Worm (Caenorhabditis elegans) whole organism, young adult: ENCODE measurements around the gene Y39B6A.10.

Experiments
- D2030.7 ChIP-seq: fragments of 200-800 bp; sonication (Bioruptor generic); IDR thresholded peaks from 2 replicates; pipeline ENCODE4 v1.3.6; 2022; ENCODE audit warnings: missing genetic modification reagents, missing genetic modification characterization, missing compliant biosample characterization
- F23B12.7 ChIP-seq: sonication (generic microtip); optimal IDR thresholded peaks from 2 replicates; lab custom pipeline; 2017; ENCODE audit warnings: missing genetic modification characterization, mild to moderate bottlenecking, missing compliant biosample characterization, antibody characterized with exemption, moderate library complexity; ENCODE audit not compliant: insufficient read depth
- F37B4.10 ChIP-seq: fragments of 200-800 bp; sonication (Bioruptor generic); IDR thresholded peaks from 2 replicates; pipeline ENCODE4 v1.3.6; 2022; ENCODE audit warnings: missing genetic modification characterization, missing compliant biosample characterization
- F49E8.2 ChIP-seq: sonication (generic microtip); optimal IDR thresholded peaks from 3 replicates; lab custom pipeline; 2017; ENCODE audit warnings: missing genetic modification characterization, mild to moderate bottlenecking, missing compliant biosample characterization, antibody characterized with exemption, moderate library complexity; ENCODE audit not compliant: insufficient read depth
- F52B5.7 ChIP-seq: sonication (generic microtip); optimal IDR thresholded peaks from 2 replicates; lab custom pipeline; 2016; ENCODE audit warnings: mild to moderate bottlenecking, missing genetic modification characterization, missing compliant biosample characterization
- F57C9.4 ChIP-seq: sonication (generic microtip); optimal IDR thresholded peaks from 2 replicates; lab custom pipeline; 2017; ENCODE audit warnings: mild to moderate bottlenecking, missing genetic modification characterization, missing compliant biosample characterization
- K11D2.4 ChIP-seq: fragments of 200-800 bp; sonication (Bioruptor generic); IDR thresholded peaks from 2 replicates; pipeline ENCODE4 v1.3.6; 2022; ENCODE audit warnings: missing genetic modification reagents, missing genetic modification characterization, missing compliant biosample characterization
- Y56A3A.18 ChIP-seq: fragments of 200-800 bp; sonication (Bioruptor generic); IDR thresholded peaks from 2 replicates; pipeline ENCODE4 v1.3.6; 2022; ENCODE audit warnings: missing genetic modification reagents, missing genetic modification characterization, missing compliant biosample characterization
- Y95B8A.8 ChIP-seq: fragments of 200-800 bp; sonication (Bioruptor generic); IDR thresholded peaks from 2 replicates; pipeline ENCODE4 v1.3.6; 2022; ENCODE audit warnings: missing genetic modification reagents, missing genetic modification characterization, missing compliant biosample characterization
- ZK185.1 ChIP-seq: sonication (generic microtip); optimal IDR thresholded peaks from 2 replicates; lab custom pipeline; 2016; ENCODE audit warnings: mild to moderate bottlenecking, missing genetic modification characterization, missing compliant biosample characterization; ENCODE audit not compliant: poor library complexity, severe bottlenecking
- attf-3 ChIP-seq: fragments of 200-800 bp; sonication (Bioruptor generic); conservative IDR thresholded peaks from 2 replicates; pipeline ENCODE4 v1.3.6; 2022; ENCODE audit warnings: missing genetic modification reagents, missing genetic modification characterization, missing compliant biosample characterization
- attf-6 ChIP-seq: fragments of 200-800 bp; sonication (Bioruptor generic); IDR thresholded peaks from 2 replicates; pipeline ENCODE4 v1.3.6; 2022; ENCODE audit warnings: missing genetic modification reagents, missing genetic modification characterization, missing compliant biosample characterization
- bed-1 ChIP-seq: fragments of 200-800 bp; sonication (Bioruptor generic); IDR thresholded peaks from 2 replicates; pipeline ENCODE4 v1.3.6; 2022; ENCODE audit warnings: missing genetic modification reagents, missing genetic modification characterization, missing compliant biosample characterization
- cebp-1 ChIP-seq, 2 experiments: fragments of 200-800 bp in 1 of 2; sonication (Bioruptor generic) in 1 of 2; sonication (generic microtip) in 1 of 2; IDR thresholded peaks in 1 of 2; optimal IDR thresholded peaks in 1 of 2; 2 replicates each; pipeline versions ENCODE4 v1.3.6 to Lab custom; 2017 to 2022; ENCODE audit warnings: missing compliant biosample characterization in 2 of 2, missing genetic modification characterization in 2 of 2, mild to moderate bottlenecking in 1 of 2, missing genetic modification reagents in 1 of 2, moderate library complexity in 1 of 2
- ceh-100 ChIP-seq: fragments of 200-800 bp; sonication (Bioruptor generic); IDR thresholded peaks from 2 replicates; pipeline ENCODE4 v1.3.6; 2022; ENCODE audit warnings: missing genetic modification reagents, missing genetic modification characterization, missing compliant biosample characterization
- ceh-27 ChIP-seq: fragments of 200-800 bp; sonication (Bioruptor generic); optimal IDR thresholded peaks from 2 replicates; lab custom pipeline; 2018; ENCODE audit warnings: mild to moderate bottlenecking, missing genetic modification characterization, moderate library complexity, missing compliant biosample characterization
- dox-1 ChIP-seq: fragments of 200-800 bp; sonication (Bioruptor generic); IDR thresholded peaks from 2 replicates; pipeline ENCODE4 v1.3.6; 2022; ENCODE audit warnings: missing genetic modification reagents, missing genetic modification characterization, missing compliant biosample characterization
- dpl-1 ChIP-seq: fragments of 150-350 bp; optimal IDR thresholded peaks from 2 replicates; lab custom pipeline; 2014; ENCODE audit warnings: missing biosample characterization, missing genetic modification reagents, missing genetic modification characterization
- efl-1 ChIP-seq: fragments of 150-350 bp; optimal IDR thresholded peaks from 2 replicates; lab custom pipeline; 2014; ENCODE audit warnings: missing biosample characterization, missing genetic modification reagents, missing genetic modification characterization
- ets-4 ChIP-seq: fragments of 200-800 bp; sonication (Bioruptor generic); optimal IDR thresholded peaks from 2 replicates; lab custom pipeline; 2018; ENCODE audit warnings: mild to moderate bottlenecking, missing genetic modification characterization, missing compliant biosample characterization
- him-1 ChIP-seq: sonication (generic microtip); optimal IDR thresholded peaks from 2 replicates; lab custom pipeline; 2016; ENCODE audit warnings: missing genotype, missing genetic modification reagents, missing genetic modification characterization, missing compliant biosample characterization
- hlh-12 ChIP-seq: sonication (generic microtip); optimal IDR thresholded peaks from 2 replicates; lab custom pipeline; 2016; ENCODE audit warnings: missing genetic modification characterization, missing compliant biosample characterization
- lin-26 ChIP-seq: fragments of 200-800 bp; sonication (Bioruptor generic); IDR thresholded peaks from 2 replicates; pipeline ENCODE4 v1.3.6; 2022; ENCODE audit warnings: missing genetic modification reagents, missing genetic modification characterization, missing compliant biosample characterization
- lin-35 ChIP-seq, 3 experiments: fragments of 150-350 bp in 2 of 3; sonication (generic microtip) in 1 of 3; optimal IDR thresholded peaks; 2 replicates each; lab custom pipeline; 2014 to 2018; ENCODE audit warnings: missing biosample characterization in 3 of 3, missing genetic modification characterization in 3 of 3, missing genetic modification reagents in 3 of 3
- lin-54 ChIP-seq: fragments of 200-800 bp; sonication (Bioruptor generic); optimal IDR thresholded peaks from 2 replicates; lab custom pipeline; 2018; ENCODE audit warnings: mild to moderate bottlenecking, missing genetic modification characterization, missing compliant biosample characterization
- lsl-1 ChIP-seq: fragments of 200-800 bp; sonication (Bioruptor generic); optimal IDR thresholded peaks from 2 replicates; lab custom pipeline; 2018; ENCODE audit warnings: mild to moderate bottlenecking, missing genetic modification characterization, moderate library complexity, missing compliant biosample characterization
- madf-10 ChIP-seq: sonication (generic microtip); optimal IDR thresholded peaks from 2 replicates; lab custom pipeline; 2016; ENCODE audit warnings: mild to moderate bottlenecking, missing genetic modification characterization, missing compliant biosample characterization
- madf-6 ChIP-seq: fragments of 200-800 bp; sonication (Bioruptor generic); IDR thresholded peaks from 2 replicates; pipeline ENCODE4 v1.3.6; 2022; ENCODE audit warnings: missing genetic modification reagents, missing genetic modification characterization, missing compliant biosample characterization
- madf-8 ChIP-seq: fragments of 200-800 bp; sonication (Bioruptor generic); conservative IDR thresholded peaks from 2 replicates; pipeline ENCODE4 v1.3.6; 2022; ENCODE audit warnings: missing genetic modification reagents, missing genetic modification characterization, missing compliant biosample characterization
- mcd-1 ChIP-seq: fragments of 200-800 bp; sonication (Bioruptor generic); IDR thresholded peaks from 2 replicates; pipeline ENCODE4 v1.3.6; 2022; ENCODE audit warnings: missing genetic modification reagents, missing genetic modification characterization, missing compliant biosample characterization
- mxl-1 ChIP-seq: sonication (generic microtip); optimal IDR thresholded peaks from 2 replicates; lab custom pipeline; 2016; ENCODE audit warnings: missing genetic modification characterization, missing compliant biosample characterization
- nfya-1 ChIP-seq: sonication (generic microtip); optimal IDR thresholded peaks from 2 replicates; lab custom pipeline; 2017; ENCODE audit warnings: antibody characterized with exemption, missing compliant biosample characterization, missing genetic modification characterization, borderline replicate concordance; ENCODE audit not compliant: insufficient read depth
- nhr-179 ChIP-seq: sonication (generic microtip); optimal IDR thresholded peaks from 2 replicates; lab custom pipeline; 2016; ENCODE audit warnings: mild to moderate bottlenecking, missing genetic modification characterization, missing compliant biosample characterization
- rcor-1 ChIP-seq: fragments of 200-800 bp; sonication (Bioruptor generic); IDR thresholded peaks from 2 replicates; pipeline ENCODE4 v1.3.6; 2022; ENCODE audit warnings: missing genetic modification reagents, missing genetic modification characterization, missing compliant biosample characterization
- rpc-1 ChIP-seq, 2 experiments: fragments of 150-350 bp in 1 of 2; sonication (generic microtip) in 1 of 2; optimal IDR thresholded peaks; 2 replicates each; lab custom pipeline; 2014 to 2018; ENCODE audit warnings: missing biosample characterization in 1 of 2, missing genetic modification characterization in 1 of 2, missing genetic modification reagents in 1 of 2, missing genotype in 1 of 2
- snpc-1.1 ChIP-seq: sonication (generic microtip); optimal IDR thresholded peaks from 2 replicates; lab custom pipeline; 2017; ENCODE audit warnings: missing genetic modification characterization, mild to moderate bottlenecking, missing compliant biosample characterization, antibody characterized with exemption, moderate library complexity, missing genotype, missing genetic modification reagents; ENCODE audit not compliant: insufficient read depth
- tlf-1 ChIP-seq: fragments of 200-800 bp; sonication (Bioruptor generic); optimal IDR thresholded peaks from 2 replicates; lab custom pipeline; 2018; ENCODE audit warnings: mild to moderate bottlenecking, missing genetic modification characterization, missing compliant biosample characterization
- xnd-1 ChIP-seq: sonication (generic microtip); optimal IDR thresholded peaks from 2 replicates; lab custom pipeline; 2016; ENCODE audit warnings: missing genotype, missing genetic modification reagents, missing genetic modification characterization, missing compliant biosample characterization
- zfh-2 ChIP-seq: fragments of 200-800 bp; sonication (Bioruptor generic); conservative IDR thresholded peaks from 2 replicates; pipeline ENCODE4 v1.3.6; 2022; ENCODE audit warnings: missing genetic modification reagents, missing genetic modification characterization, missing compliant biosample characterization
- ztf-18 ChIP-seq: sonication (generic microtip); optimal IDR thresholded peaks from 2 replicates; lab custom pipeline; 2016; ENCODE audit warnings: missing genotype, mild to moderate bottlenecking, missing genetic modification characterization, missing compliant biosample characterization
- ztf-6 ChIP-seq: fragments of 200-800 bp; sonication (Bioruptor generic); IDR thresholded peaks from 2 replicates; pipeline ENCODE4 v1.3.6; 2022; ENCODE audit warnings: missing genetic modification reagents, missing genetic modification characterization, missing compliant biosample characterization

The Y39B6A.10 gene

ce11 chrV:19125253-19125652, 8.2 kb downstream of the Y39B6A.10 start:
- TF ChIP-seq F37B4.10 (no peak), F57C9.4 (no peak), madf-10 (tag; lab: Kevin White, UChicago) (no peak), lsl-1 (GFP tag; lab: Kevin White, UChicago) (peak; percentile 76), madf-6 (peak; percentile 16; the same call in 1 of the 2 replicates), xnd-1 (tag; lab: Kevin White, UChicago) (peak; percentile 70), hlh-12 (no peak), madf-8 (GFP tag; lab: Robert Waterston, UW) (0 out of 2 replicates have a peak, but pooled peaks have one; percentile 13), rcor-1 (GFP tag; lab: Robert Waterston, UW) (no peak)

- TF ChIP-seq ztf-6 (no peak), snpc-1.1 (no peak), lin-26 (GFP tag; lab: Robert Waterston, UW) (no peak), bed-1 (no peak), ceh-100 (no peak), mxl-1 (tag; lab: Kevin White, UChicago) (no peak), ets-4 (GFP tag; lab: Kevin White, UChicago) (no peak), dox-1 (no peak), nhr-179 (tag; lab: Kevin White, UChicago) (no peak), lin-54 (no peak), attf-6 (no peak), nfya-1 (tag; lab: Kevin White, UChicago) (no peak), K11D2.4 (no peak), madf-8 (GFP tag; lab: Robert Waterston, UW) (no peak), cebp-1 (GFP tag; IDR thresholded peaks at IDR 0.05; lab: Robert Waterston, UW) (no peak), cebp-1 (tag; optimal IDR thresholded peaks at IDR 0.05; lab: Kevin White, UChicago) (no peak), ztf-18 (no peak), F49E8.2 (tag; lab: Kevin White, UChicago) (no peak), F23B12.7 (no peak), Y95B8A.8 (GFP tag; lab: Robert Waterston, UW) (no peak), F52B5.7 (no peak)
Observed at ce11 chrV:19124586-19124985, 8.8 kb downstream of the Y39B6A.10 start, which contains the start of gene bed-1. Gene bed-1, minus strand, starts transcription at chrV:19124922.

ce11 chrV:19120743-19121642, 12.4 kb downstream of the Y39B6A.10 start:
- TF ChIP-seq rcor-1 (GFP tag; lab: Robert Waterston, UW) (no peak), zfh-2 (GFP tag; lab: Robert Waterston, UW) (peak; percentile 74)

- no peak for TF ChIP-seq rpc-1 (optimal IDR thresholded peaks at IDR 0.05; lab: Kevin White, UChicago)
- no peak for TF ChIP-seq rpc-1 (tag; optimal IDR thresholded peaks at IDR 0.05; lab: Kevin White, UChicago)
- TF ChIP-seq lsl-1 (GFP tag; lab: Kevin White, UChicago) = peak; percentile 18
- no peak for TF ChIP-seq ztf-18
- TF ChIP-seq D2030.7 = peak; percentile 19; the same call in 1 of the 2 replicates
- no peak for TF ChIP-seq ceh-27
- no peak for TF ChIP-seq mcd-1 (GFP tag; lab: Robert Waterston, UW)
- no peak for TF ChIP-seq ZK185.1 (tag; lab: Kevin White, UChicago)
- no peak for TF ChIP-seq him-1 (tag; lab: Kevin White, UChicago)
- peak; percentile 30; the same call in 1 of the 2 replicates for TF ChIP-seq madf-6
- no peak for TF ChIP-seq ceh-100
- no peak for TF ChIP-seq tlf-1 (GFP tag; lab: Kevin White, UChicago)
- peak; percentile 63 for TF ChIP-seq lin-54
- peak; percentile 21 for TF ChIP-seq dpl-1 (GFP tag; lab: Kevin White, UChicago)
- peak in 1 of 3 experiments; percentile 56 for TF ChIP-seq lin-35 (GFP tag; optimal IDR thresholded peaks at IDR 0.05; lab: Kevin White, UChicago)
- peak; percentile 98 for TF ChIP-seq attf-3
- TF ChIP-seq Y56A3A.18 (GFP tag; lab: Robert Waterston, UW) = no peak
- peak; percentile 15 for TF ChIP-seq efl-1 (GFP tag; lab: Kevin White, UChicago)
Observed at ce11 chrV:19119260-19119659, 14.1 kb downstream of the Y39B6A.10 start, which contains the start of gene Y39B6A.13. Gene Y39B6A.13, minus strand, starts transcription at chrV:19119425.
